Worm (Caenorhabditis elegans): ENCODE measurements around the gene F09G8.5.

- TF ChIP-seq nhr-12 (tag; optimal IDR thresholded peaks at IDR 0.05) = no peak
- TF ChIP-seq lin-13 (tag; optimal IDR thresholded peaks at IDR 0.05) = no peak
Observed at ce11 chrIII:8299078-8299587, 44.4 kb downstream of the F09G8.5 start.
